Worm (Caenorhabditis elegans) whole organism, L1 larva: ENCODE measurements around the gene rpl-34.
A peak's percentile ranks its signal among the peaks of the same experiment; 100 is the strongest.

Source experiments
- ama-1 ChIP-seq: fragments of 150-350 bp; optimal IDR thresholded peaks from 2 replicates; lab custom pipeline; 2014
- ces-1 ChIP-seq: fragments of 150-350 bp; optimal IDR thresholded peaks from 2 replicates; lab custom pipeline; 2014; ENCODE audit warnings: missing biosample characterization, missing genetic modification reagents, missing genetic modification characterization
- efl-1 ChIP-seq, 4 experiments: fragments of 150-350 bp; optimal IDR thresholded peaks in 3 of 4; peaks in 1 of 4; 1 replicate in 1 of 4; 2 replicates in 3 of 4; lab custom pipeline; 2014; ENCODE audit warnings: missing biosample characterization in 2 of 4, missing genetic modification characterization in 2 of 4, missing genetic modification reagents in 2 of 4
- egl-27 ChIP-seq, 2 experiments: fragments of 150-350 bp in 1 of 2; sonication (generic microtip); optimal IDR thresholded peaks; 3 replicates each; lab custom pipeline; 2017 to 2018; ENCODE audit warnings: missing biosample characterization in 2 of 2, missing genetic modification characterization in 2 of 2, missing genetic modification reagents in 2 of 2
- elt-2 ChIP-seq: sonication (generic microtip); optimal IDR thresholded peaks from 2 replicates; lab custom pipeline; 2016; ENCODE audit warnings: missing genetic modification characterization, mild to moderate bottlenecking, inconsistent platforms, missing compliant biosample characterization, missing genetic modification reagents
- nhr-237 ChIP-seq: fragments of 150-350 bp; optimal IDR thresholded peaks from 2 replicates; lab custom pipeline; 2014; ENCODE audit warnings: missing biosample characterization, missing genetic modification characterization
- zag-1 ChIP-seq: fragments of 150-350 bp; optimal IDR thresholded peaks from 2 replicates; lab custom pipeline; 2014; ENCODE audit warnings: missing biosample characterization, missing genetic modification characterization

DNA sequence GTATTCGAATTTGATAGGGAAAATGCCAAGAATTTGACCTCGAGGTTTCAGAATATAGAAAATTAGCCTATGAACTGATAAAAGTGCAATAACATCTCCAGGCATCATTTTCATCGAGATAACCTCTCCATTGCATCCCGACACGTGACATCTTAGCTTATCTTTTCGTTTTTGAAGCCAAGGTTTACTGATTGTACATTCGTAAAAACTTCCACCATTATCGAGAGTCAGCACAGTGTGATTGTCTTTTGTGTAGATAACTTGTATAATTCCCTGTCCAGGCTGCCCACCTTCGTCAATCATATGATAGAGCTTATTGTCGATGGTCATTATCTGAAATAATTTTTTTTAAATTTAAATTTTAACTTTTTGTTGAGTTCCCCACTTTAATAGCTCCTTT lies 5.6 kb downstream of the rpl-34 start:
- TF ChIP-seq ces-1 (no peak), elt-2 (tag; lab: Kevin White, UChicago) (peak; percentile 98), nhr-237 (tag; lab: Kevin White, UChicago) (no peak), zag-1 (tag; lab: Kevin White, UChicago) (no peak), efl-1 (optimal IDR thresholded peaks at IDR 0.05; lab: Kevin White, UChicago) (no peak), efl-1 (GFP tag; optimal IDR thresholded peaks at IDR 0.05 in 1 of 2; lab: Kevin White, UChicago) (peak in 1 of 2 experiments; percentile 82), egl-27 (tag; optimal IDR thresholded peaks at IDR 0.05; lab: Kevin White, UChicago) (no peak), ama-1 (no peak)
